1 fruit fly cellular context compared by ENCODE assay signal in genomic region chr3L:10816703-10817531, dm6.
A peak's percentile ranks its signal among the peaks of the same experiment; 100 is the strongest.
TF ChIP-seq lines count a peak whose summit lies in the region.

No protein-coding gene starts in this region.

TF ChIP-seq in whole organism, embryonic, 481 proteins besides CTCF, POLR2A, EP300 and RAD21 (continued from another document):
- TF ChIP-seq ato (GFP tag; IDR thresholded peaks at IDR 0.05; lab: Robert Waterston, UW; ENCODE audit: partially characterized antibody) = 0 out of 2 replicates have a peak, but pooled peaks have one; percentile 9
- TF ChIP-seq Hey (tag; optimal IDR thresholded peaks at IDR 0.05; lab: Kevin White, UChicago) = peak; percentile 25
- peak; percentile 4 for TF ChIP-seq CG13424 (tag; optimal IDR thresholded peaks at IDR 0.05; lab: Kevin White, UChicago)
- TF ChIP-seq CG12219 (GFP tag; optimal IDR thresholded peaks at IDR 0.05; lab: Kevin White, UChicago) = no peak
- TF ChIP-seq Sox102F (GFP tag; optimal IDR thresholded peaks at IDR 0.05; lab: Kevin White, UChicago) = peak; percentile 40
- TF ChIP-seq wek (GFP tag; optimal IDR thresholded peaks at IDR 0.05; lab: Kevin White, UChicago) = no peak
- no peak for TF ChIP-seq al (GFP tag; IDR thresholded peaks at IDR 0.05; lab: Robert Waterston, UW)
- TF ChIP-seq Sox100B (GFP tag; optimal IDR thresholded peaks at IDR 0.05; lab: Kevin White, UChicago) = peak; percentile 14
- 0 out of 2 replicates have a peak, but pooled peaks have one; percentile 5 for TF ChIP-seq CG6689 (GFP tag; IDR thresholded peaks at IDR 0.05; lab: Robert Waterston, UW)
- 0 out of 2 replicates have a peak, but pooled peaks have one; percentile 6 for TF ChIP-seq CG6272 (GFP tag; IDR thresholded peaks at IDR 0.05; lab: Robert Waterston, UW)
- peak; percentile 85 for TF ChIP-seq CG13894 (tag; optimal IDR thresholded peaks at IDR 0.05; lab: Kevin White, UChicago)
- peak in 1 of 2 experiments; percentile 12 for TF ChIP-seq bsh (GFP tag; optimal IDR thresholded peaks at IDR 0.05; lab: Kevin White, UChicago)
- TF ChIP-seq Hr51 (GFP tag; optimal IDR thresholded peaks at IDR 0.05; lab: Kevin White, UChicago) = peak in 1 of 2 experiments; percentile 31
- TF ChIP-seq Hr3 (GFP tag; optimal IDR thresholded peaks at IDR 0.05; lab: Kevin White, UChicago) = peak; percentile 20
- TF ChIP-seq CG14965 (GFP tag; optimal IDR thresholded peaks at IDR 0.05; lab: Kevin White, UChicago; ENCODE audit: borderline replicate concordance) = no peak
- TF ChIP-seq salm (tag; optimal IDR thresholded peaks at IDR 0.05; lab: Kevin White, UChicago) = no peak
- no peak for TF ChIP-seq tin (GFP tag; optimal IDR thresholded peaks at IDR 0.05; lab: Kevin White, UChicago)
- peak; percentile 2 for TF ChIP-seq Med (GFP tag; lab: Kevin White, UChicago)
- TF ChIP-seq CG8924 (tag; optimal IDR thresholded peaks at IDR 0.05; lab: Kevin White, UChicago) = peak; percentile 6
- TF ChIP-seq CG7987 (GFP tag; optimal IDR thresholded peaks at IDR 0.05; lab: Kevin White, UChicago) = no peak
- no peak for TF ChIP-seq Atf6 (GFP tag; IDR thresholded peaks at IDR 0.05; lab: Robert Waterston, UW)
- peak; percentile 16 for TF ChIP-seq dmrt99B (tag; optimal IDR thresholded peaks at IDR 0.05; lab: Kevin White, UChicago)
- TF ChIP-seq CG31224 (GFP tag; IDR thresholded peaks at IDR 0.05; lab: Robert Waterston, UW) = peak; percentile 64; the same call in 1 of the 2 replicates
- peak; percentile 45; the same call in 1 of the 2 replicates for TF ChIP-seq CG31441 (GFP tag; IDR thresholded peaks at IDR 0.05; lab: Robert Waterston, UW)
- peak; percentile 42 for TF ChIP-seq CG2678 (tag; optimal IDR thresholded peaks at IDR 0.05; lab: Kevin White, UChicago)
- peak; percentile 50 for TF ChIP-seq CG11504 (tag; optimal IDR thresholded peaks at IDR 0.05; lab: Kevin White, UChicago)
- peak; percentile 28 for TF ChIP-seq D19B (GFP tag; optimal IDR thresholded peaks at IDR 0.05; lab: Kevin White, UChicago)
- TF ChIP-seq NC2β (GFP tag; optimal IDR thresholded peaks at IDR 0.05; lab: Kevin White, UChicago) = no peak
- TF ChIP-seq CG18599 (GFP tag; optimal IDR thresholded peaks at IDR 0.05; lab: Kevin White, UChicago) = peak; percentile 38
- TF ChIP-seq Hmr (GFP tag; optimal IDR thresholded peaks at IDR 0.05; lab: Kevin White, UChicago) = peak; percentile 17
- no peak for TF ChIP-seq CG6791 (GFP tag; IDR thresholded peaks at IDR 0.05; lab: Robert Waterston, UW; ENCODE audit: partially characterized antibody)
- TF ChIP-seq CG14050 (GFP tag; IDR thresholded peaks at IDR 0.05; lab: Robert Waterston, UW) = no peak
- TF ChIP-seq Meics (GFP tag; optimal IDR thresholded peaks at IDR 0.05; lab: Kevin White, UChicago) = peak; percentile 20
- no peak for TF ChIP-seq bowl (GFP tag; IDR thresholded peaks at IDR 0.05; lab: Robert Waterston, UW)
- no peak for TF ChIP-seq CG14710 (tag; optimal IDR thresholded peaks at IDR 0.05; lab: Kevin White, UChicago)
- peak; percentile 4 for TF ChIP-seq CG10267 (tag; optimal IDR thresholded peaks at IDR 0.05; lab: Kevin White, UChicago)
- no peak for TF ChIP-seq Xbp1 (GFP tag; optimal IDR thresholded peaks at IDR 0.05; lab: Kevin White, UChicago)
- TF ChIP-seq CG17385 (GFP tag; optimal IDR thresholded peaks at IDR 0.05; lab: Kevin White, UChicago) = no peak
- TF ChIP-seq Ets65A (GFP tag; lab: Kevin White, UChicago) = peak; percentile 87
- peak; percentile 4 for TF ChIP-seq CoRest (tag; optimal IDR thresholded peaks at IDR 0.05; lab: Kevin White, UChicago)
- peak; percentile 76 for TF ChIP-seq Deaf1 (tag; optimal IDR thresholded peaks at IDR 0.05; lab: Kevin White, UChicago)
- peak; percentile 53; the same call in 1 of the 3 replicates for TF ChIP-seq CG17361 (GFP tag; IDR thresholded peaks at IDR 0.05; lab: Robert Waterston, UW)
- peak; percentile 92 for TF ChIP-seq abd-A (tag; optimal IDR thresholded peaks at IDR 0.05; lab: Kevin White, UChicago)
- no peak for TF ChIP-seq Oaz (GFP tag; IDR thresholded peaks at IDR 0.05; lab: Robert Waterston, UW)
- TF ChIP-seq CG2712 (tag; optimal IDR thresholded peaks at IDR 0.05; lab: Kevin White, UChicago) = peak; percentile 18
- peak; percentile 28 for TF ChIP-seq nerfin-1 (tag; optimal IDR thresholded peaks at IDR 0.05; lab: Kevin White, UChicago)
- TF ChIP-seq CG16813 (GFP tag; IDR thresholded peaks at IDR 0.05; lab: Robert Waterston, UW; ENCODE audit: partially characterized antibody) = no peak
- TF ChIP-seq shn (GFP tag; optimal IDR thresholded peaks at IDR 0.05; lab: Kevin White, UChicago) = no peak
- TF ChIP-seq Fer1 (GFP tag; optimal IDR thresholded peaks at IDR 0.05; lab: Kevin White, UChicago) = peak; percentile 49
- no peak for TF ChIP-seq CG8290 (GFP tag; optimal IDR thresholded peaks at IDR 0.05; lab: Kevin White, UChicago)
- TF ChIP-seq CG8290 (tag; optimal IDR thresholded peaks at IDR 0.05; lab: Kevin White, UChicago) = peak in 1 of 2 experiments; percentile 58
- no peak for TF ChIP-seq fd64A (GFP tag; optimal IDR thresholded peaks at IDR 0.05; lab: Kevin White, UChicago)
- TF ChIP-seq odd (GFP tag; optimal IDR thresholded peaks at IDR 0.05; lab: Kevin White, UChicago) = no peak
- no peak for TF ChIP-seq lov (optimal IDR thresholded peaks at IDR 0.05; lab: Kevin White, UChicago)
- TF ChIP-seq lov (GFP tag; IDR thresholded peaks at IDR 0.05; lab: Robert Waterston, UW) = 0 out of 3 replicates have a peak, but pooled peaks have one; percentile 54
- TF ChIP-seq CG18619 (GFP tag; optimal IDR thresholded peaks at IDR 0.05; lab: Kevin White, UChicago) = no peak
- peak; percentile 84 for TF ChIP-seq crol (GFP tag; IDR thresholded peaks at IDR 0.05; lab: Robert Waterston, UW)
- peak; percentile 32 for TF ChIP-seq CG10543 (GFP tag; optimal IDR thresholded peaks at IDR 0.05; lab: Kevin White, UChicago)
- peak; percentile 5 for TF ChIP-seq mirr (GFP tag; optimal IDR thresholded peaks at IDR 0.05; lab: Kevin White, UChicago)
- TF ChIP-seq CG13775 (GFP tag; optimal IDR thresholded peaks at IDR 0.05; lab: Kevin White, UChicago) = peak; percentile 3
- TF ChIP-seq gce (GFP tag; IDR thresholded peaks at IDR 0.05; lab: Robert Waterston, UW) = no peak
- TF ChIP-seq CG3281 (GFP tag; optimal IDR thresholded peaks at IDR 0.05; lab: Kevin White, UChicago) = peak; percentile 10
- 0 out of 2 replicates have a peak, but pooled peaks have one; percentile 20 for TF ChIP-seq CG9932 (GFP tag; IDR thresholded peaks at IDR 0.05; lab: Robert Waterston, UW)
